Worm (Caenorhabditis elegans) whole organism, young adult: ENCODE results near the gene F42A9.3.

Experiments used
- B0035.1 ChIP-seq: sonication (generic microtip); optimal IDR thresholded peaks from 2 replicates; lab custom pipeline; 2016; ENCODE audit warnings: missing genetic modification characterization, mild to moderate bottlenecking, missing compliant biosample characterization, missing genotype, missing genetic modification reagents
- B0261.1 ChIP-seq: sonication (generic microtip); optimal IDR thresholded peaks from 2 replicates; lab custom pipeline; 2016; ENCODE audit warnings: mild to moderate bottlenecking, missing genetic modification characterization, moderate library complexity, missing compliant biosample characterization
- C06A6.2 ChIP-seq: fragments of 200-800 bp; sonication (Bioruptor generic); conservative IDR thresholded peaks from 2 replicates; pipeline ENCODE4 v1.3.6; 2022; ENCODE audit warnings: missing genetic modification characterization, missing compliant biosample characterization
- D2030.7 ChIP-seq: fragments of 200-800 bp; sonication (Bioruptor generic); IDR thresholded peaks from 2 replicates; pipeline ENCODE4 v1.3.6; 2022; ENCODE audit warnings: missing genetic modification reagents, missing genetic modification characterization, missing compliant biosample characterization
- F33H1.4 ChIP-seq: fragments of 200-800 bp; sonication (Bioruptor generic); IDR thresholded peaks from 2 replicates; pipeline ENCODE4 v1.3.6; 2022; ENCODE audit warnings: missing genetic modification reagents, missing genetic modification characterization, missing compliant biosample characterization
- F52B5.7 ChIP-seq: sonication (generic microtip); optimal IDR thresholded peaks from 2 replicates; lab custom pipeline; 2016; ENCODE audit warnings: mild to moderate bottlenecking, missing genetic modification characterization, missing compliant biosample characterization
- F57A8.1 ChIP-seq: fragments of 200-800 bp; sonication (Bioruptor generic); optimal IDR thresholded peaks from 2 replicates; lab custom pipeline; 2018; ENCODE audit warnings: mild to moderate bottlenecking, missing genetic modification characterization, moderate library complexity, missing compliant biosample characterization
- T26A5.8 ChIP-seq: sonication (generic microtip); optimal IDR thresholded peaks from 2 replicates; lab custom pipeline; 2016; ENCODE audit warnings: missing genetic modification characterization, missing compliant biosample characterization
- Y67H2A.10 ChIP-seq: fragments of 200-800 bp; sonication (Bioruptor generic); conservative IDR thresholded peaks from 2 replicates; pipeline ENCODE4 v1.3.6; 2022; ENCODE audit warnings: missing genetic modification reagents, missing genetic modification characterization, missing compliant biosample characterization
- aptf-2 ChIP-seq: fragments of 200-800 bp; sonication (Bioruptor generic); conservative IDR thresholded peaks from 2 replicates; pipeline ENCODE4 v1.3.6; 2022; ENCODE audit warnings: missing genetic modification reagents, missing genetic modification characterization, missing compliant biosample characterization
- attf-5 ChIP-seq: fragments of 200-800 bp; sonication (Bioruptor generic); optimal IDR thresholded peaks from 2 replicates; lab custom pipeline; 2018; ENCODE audit warnings: mild to moderate bottlenecking, missing genetic modification characterization, missing compliant biosample characterization
- ceh-27 ChIP-seq: fragments of 200-800 bp; sonication (Bioruptor generic); optimal IDR thresholded peaks from 2 replicates; lab custom pipeline; 2018; ENCODE audit warnings: mild to moderate bottlenecking, missing genetic modification characterization, moderate library complexity, missing compliant biosample characterization
- die-1 ChIP-seq: sonication (generic microtip); optimal IDR thresholded peaks from 2 replicates; lab custom pipeline; 2016; ENCODE audit warnings: missing genotype, mild to moderate bottlenecking, missing genetic modification characterization, missing compliant biosample characterization
- dpff-1 ChIP-seq: sonication (generic microtip); optimal IDR thresholded peaks from 2 replicates; lab custom pipeline; 2017; ENCODE audit warnings: mild to moderate bottlenecking, missing genetic modification characterization, missing compliant biosample characterization
- efl-1 ChIP-seq: fragments of 150-350 bp; optimal IDR thresholded peaks from 2 replicates; lab custom pipeline; 2014; ENCODE audit warnings: missing biosample characterization, missing genetic modification reagents, missing genetic modification characterization
- fkh-3 ChIP-seq: sonication (generic microtip); optimal IDR thresholded peaks from 2 replicates; lab custom pipeline; 2016; ENCODE audit warnings: mild to moderate bottlenecking, missing genetic modification characterization, missing compliant biosample characterization
- him-1 ChIP-seq: sonication (generic microtip); optimal IDR thresholded peaks from 2 replicates; lab custom pipeline; 2016; ENCODE audit warnings: missing genotype, missing genetic modification reagents, missing genetic modification characterization, missing compliant biosample characterization
- hmg-1.2 ChIP-seq: fragments of 200-800 bp; sonication (Bioruptor generic); IDR thresholded peaks from 2 replicates; pipeline ENCODE4 v1.3.6; 2022; ENCODE audit warnings: missing genetic modification reagents, missing genetic modification characterization, missing compliant biosample characterization
- hrde-1 ChIP-seq: sonication (generic microtip); optimal IDR thresholded peaks from 2 replicates; lab custom pipeline; 2016; ENCODE audit warnings: missing genetic modification characterization, mild to moderate bottlenecking, missing compliant biosample characterization, moderate library complexity, missing genotype, missing genetic modification reagents, borderline replicate concordance
- let-607 ChIP-seq, 2 experiments: fragments of 200-800 bp in 1 of 2; sonication (Bioruptor generic) in 1 of 2; sonication (generic microtip) in 1 of 2; optimal IDR thresholded peaks; 2 replicates each; lab custom pipeline; 2016 to 2018; ENCODE audit warnings: mild to moderate bottlenecking in 2 of 2, missing compliant biosample characterization in 2 of 2, missing genetic modification characterization in 2 of 2, moderate library complexity in 2 of 2, missing genotype in 1 of 2
- lin-26 ChIP-seq: fragments of 200-800 bp; sonication (Bioruptor generic); IDR thresholded peaks from 2 replicates; pipeline ENCODE4 v1.3.6; 2022; ENCODE audit warnings: missing genetic modification reagents, missing genetic modification characterization, missing compliant biosample characterization
- lin-40 ChIP-seq: sonication (generic microtip); optimal IDR thresholded peaks from 2 replicates; lab custom pipeline; 2016; ENCODE audit warnings: missing genetic modification characterization, mild to moderate bottlenecking, missing compliant biosample characterization, missing genotype, missing genetic modification reagents
- lsl-1 ChIP-seq: fragments of 200-800 bp; sonication (Bioruptor generic); optimal IDR thresholded peaks from 2 replicates; lab custom pipeline; 2018; ENCODE audit warnings: mild to moderate bottlenecking, missing genetic modification characterization, moderate library complexity, missing compliant biosample characterization
- madf-10 ChIP-seq: sonication (generic microtip); optimal IDR thresholded peaks from 2 replicates; lab custom pipeline; 2016; ENCODE audit warnings: mild to moderate bottlenecking, missing genetic modification characterization, missing compliant biosample characterization
- madf-6 ChIP-seq: fragments of 200-800 bp; sonication (Bioruptor generic); IDR thresholded peaks from 2 replicates; pipeline ENCODE4 v1.3.6; 2022; ENCODE audit warnings: missing genetic modification reagents, missing genetic modification characterization, missing compliant biosample characterization
- madf-8 ChIP-seq: fragments of 200-800 bp; sonication (Bioruptor generic); conservative IDR thresholded peaks from 2 replicates; pipeline ENCODE4 v1.3.6; 2022; ENCODE audit warnings: missing genetic modification reagents, missing genetic modification characterization, missing compliant biosample characterization
- nhr-120 ChIP-seq: fragments of 200-800 bp; sonication (Bioruptor generic); IDR thresholded peaks from 2 replicates; pipeline ENCODE4 v1.3.6; 2022; ENCODE audit warnings: missing genetic modification characterization, missing compliant biosample characterization
- nhr-179 ChIP-seq: sonication (generic microtip); optimal IDR thresholded peaks from 2 replicates; lab custom pipeline; 2016; ENCODE audit warnings: mild to moderate bottlenecking, missing genetic modification characterization, missing compliant biosample characterization
- nhr-90 ChIP-seq: sonication (generic microtip); optimal IDR thresholded peaks from 2 replicates; lab custom pipeline; 2016; ENCODE audit warnings: missing genotype, mild to moderate bottlenecking, missing genetic modification characterization, missing compliant biosample characterization
- pha-4 ChIP-seq: fragments of 150-350 bp; sonication (generic microtip); optimal IDR thresholded peaks from 2 replicates; lab custom pipeline; 2014; ENCODE audit warnings: missing biosample characterization, missing genetic modification reagents, missing genetic modification characterization
- repo-1 ChIP-seq: sonication (generic microtip); optimal IDR thresholded peaks from 2 replicates; lab custom pipeline; 2017; ENCODE audit warnings: mild to moderate bottlenecking, missing genetic modification characterization, missing compliant biosample characterization
- rpc-1 ChIP-seq, 2 experiments: fragments of 150-350 bp in 1 of 2; sonication (generic microtip) in 1 of 2; optimal IDR thresholded peaks; 2 replicates each; lab custom pipeline; 2014 to 2018; ENCODE audit warnings: missing biosample characterization in 1 of 2, missing genetic modification characterization in 1 of 2, missing genetic modification reagents in 1 of 2, missing genotype in 1 of 2
- snpc-1.3 ChIP-seq: sonication (generic microtip); optimal IDR thresholded peaks from 2 replicates; lab custom pipeline; 2017; ENCODE audit warnings: missing genetic modification characterization, mild to moderate bottlenecking, missing compliant biosample characterization, antibody characterized with exemption, moderate library complexity, missing genotype, missing genetic modification reagents; ENCODE audit not compliant: insufficient read depth
- xnd-1 ChIP-seq: sonication (generic microtip); optimal IDR thresholded peaks from 2 replicates; lab custom pipeline; 2016; ENCODE audit warnings: missing genotype, missing genetic modification reagents, missing genetic modification characterization, missing compliant biosample characterization

The F42A9.3 gene

DNA sequence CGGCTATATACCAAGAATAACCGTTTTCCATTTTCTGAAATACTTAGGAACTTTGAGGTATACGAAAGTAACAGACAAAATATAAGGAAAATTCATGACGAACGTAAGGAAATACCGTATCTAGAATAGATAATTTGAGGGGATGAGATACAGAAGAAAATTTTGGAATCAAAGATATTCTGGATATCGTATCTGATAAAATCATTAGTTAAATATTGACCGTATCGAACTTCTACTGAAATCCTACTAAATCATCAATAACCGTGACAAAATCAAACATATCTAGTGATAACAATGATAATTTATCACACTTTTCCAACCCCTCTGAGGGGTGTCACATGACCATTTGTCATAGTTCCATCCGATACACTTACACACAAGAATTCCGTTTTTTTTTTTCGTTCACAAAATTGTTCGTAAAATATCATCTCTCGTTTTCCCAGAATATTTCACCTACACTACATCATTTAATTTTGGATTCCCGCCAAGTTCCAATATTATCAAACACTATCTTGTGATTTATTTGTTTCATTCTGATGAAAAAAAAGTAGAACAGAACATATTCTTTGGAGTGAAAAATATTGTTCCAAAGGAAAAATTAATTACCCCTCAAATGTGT is 16.2 kb upstream of the F42A9.3 start, which contains the start of gene Y59H11AR.4 (continued):
- TF ChIP-seq attf-5 (GFP tag; lab: Kevin White, UChicago) (no peak), repo-1 (tag; lab: Kevin White, UChicago) (no peak), B0035.1 (no peak)

DNA sequence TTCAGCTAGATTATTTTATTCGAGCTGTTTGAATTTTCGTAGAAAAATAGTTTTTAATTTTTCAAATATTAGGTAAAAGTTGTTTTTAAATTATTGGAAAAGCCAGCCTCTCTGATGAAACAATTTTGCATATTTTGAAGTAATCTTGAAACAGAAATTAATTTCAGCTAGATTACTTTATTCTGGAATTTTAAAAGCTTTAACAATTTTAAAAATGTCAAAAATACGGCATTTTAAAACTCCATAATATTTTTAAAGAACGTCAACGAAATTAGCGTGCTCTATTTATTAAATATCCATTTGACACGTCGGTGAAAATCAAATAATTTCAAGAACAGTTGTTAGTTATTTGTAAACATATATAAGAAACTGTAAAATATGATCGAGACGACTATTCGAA is 14.2 kb upstream of the F42A9.3 start, which contains the start of gene Y59H11AR.10:
TSS of gene Y59H11AR.10 (plus strand) at position 301 of the 400 bp plus-strand sequence.
- TF ChIP-seq F52B5.7 (no peak), C06A6.2 (GFP tag; lab: Robert Waterston, UW) (no peak), B0261.1 (tag; lab: Kevin White, UChicago) (no peak), pha-4 (tag; lab: Kevin White, UChicago) (no peak), hmg-1.2 (no peak), lin-26 (GFP tag; lab: Robert Waterston, UW) (no peak)

DNA sequence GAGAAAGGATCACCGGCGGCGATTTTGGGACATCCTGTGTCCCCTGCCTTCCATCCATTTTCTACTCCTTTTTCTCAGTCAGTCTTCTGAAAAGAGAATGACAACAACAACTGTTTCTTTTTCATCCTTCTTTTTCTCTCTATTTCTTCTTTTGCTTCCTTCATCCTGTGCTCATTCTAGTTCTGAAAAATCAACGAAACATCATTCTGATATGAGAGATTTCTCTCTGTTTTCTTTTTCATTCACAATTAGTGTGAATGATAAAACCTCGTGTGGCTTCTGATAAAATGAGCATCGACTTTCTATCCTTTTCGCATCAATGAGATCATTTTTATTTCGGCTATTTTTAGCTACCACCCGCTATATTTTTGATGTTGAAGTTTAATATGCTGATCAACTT is 11.8 kb upstream of the F42A9.3 start:
- TF ChIP-seq madf-10 (tag; lab: Kevin White, UChicago) (no peak), nhr-90 (tag; lab: Kevin White, UChicago) (no peak), Y67H2A.10 (GFP tag; lab: Robert Waterston, UW) (no peak), dpff-1 (no peak), rpc-1 (optimal IDR thresholded peaks at IDR 0.05; lab: Kevin White, UChicago) (no peak), rpc-1 (tag; optimal IDR thresholded peaks at IDR 0.05; lab: Kevin White, UChicago) (no peak), him-1 (tag; lab: Kevin White, UChicago) (no peak), nhr-120 (no peak), die-1 (tag; lab: Kevin White, UChicago) (no peak), let-607 (tag; optimal IDR thresholded peaks at IDR 0.05; lab: Kevin White, UChicago) (no peak), ceh-27 (no peak), hrde-1 (tag; lab: Kevin White, UChicago) (no peak)

DNA sequence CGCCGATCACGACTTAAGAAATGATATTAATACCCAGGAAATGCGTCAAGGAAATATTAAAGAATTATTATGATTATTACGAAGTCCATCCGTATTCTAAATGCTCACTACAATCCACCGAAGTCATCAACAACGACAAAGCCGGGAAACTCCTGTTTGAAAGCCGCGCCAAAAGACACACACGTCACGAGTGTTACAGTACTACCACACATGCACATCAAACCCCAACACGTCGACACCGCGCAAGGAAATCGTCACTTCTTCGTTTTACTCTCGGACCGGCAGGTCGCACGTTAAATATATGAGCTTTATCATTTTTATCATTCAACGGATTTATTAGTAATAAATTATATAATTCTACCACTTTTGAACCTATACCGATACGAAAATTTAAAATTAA is 9.6 kb upstream of the F42A9.3 start:
- TF ChIP-seq lsl-1 (peak; percentile 54), F33H1.4 (peak; percentile 73)

DNA sequence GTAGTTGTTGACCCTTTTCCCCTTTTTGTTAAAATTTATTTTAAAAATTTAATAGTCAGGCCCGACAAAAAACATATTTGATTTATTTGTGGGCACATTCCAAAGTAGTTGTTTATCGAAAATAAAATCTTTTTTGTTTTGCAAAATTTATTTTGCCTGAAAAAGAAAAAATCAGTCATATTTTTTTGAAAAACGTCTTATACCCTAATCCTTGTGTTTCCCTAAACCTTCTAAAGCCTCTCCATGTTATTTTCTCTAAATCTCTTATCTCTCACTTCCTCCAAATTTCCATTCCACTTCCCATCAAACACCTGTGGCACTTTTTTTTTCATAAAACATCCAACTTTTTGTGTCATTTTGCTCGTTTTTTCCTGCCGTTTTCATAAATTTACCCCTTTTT is 8.9 kb upstream of the F42A9.3 start:
- TF ChIP-seq fkh-3 (tag; lab: Kevin White, UChicago): no peak
- no peak for TF ChIP-seq him-1 (tag; lab: Kevin White, UChicago)
- no peak for TF ChIP-seq C06A6.2 (GFP tag; lab: Robert Waterston, UW)
- no peak for TF ChIP-seq D2030.7 (GFP tag; lab: Robert Waterston, UW)
- no peak for TF ChIP-seq pha-4 (tag; lab: Kevin White, UChicago)
- TF ChIP-seq dpff-1: no peak
- no peak for TF ChIP-seq snpc-1.3
- no peak for TF ChIP-seq nhr-179 (tag; lab: Kevin White, UChicago)
- TF ChIP-seq xnd-1 (tag; lab: Kevin White, UChicago): no peak
- no peak for TF ChIP-seq T26A5.8 (tag; lab: Kevin White, UChicago)
- TF ChIP-seq F57A8.1 (GFP tag; lab: Kevin White, UChicago): no peak
- no peak for TF ChIP-seq efl-1
- no peak for TF ChIP-seq lin-40 (tag; lab: Kevin White, UChicago)
- no peak for TF ChIP-seq aptf-2
- no peak for TF ChIP-seq F52B5.7
- no peak for TF ChIP-seq attf-5 (GFP tag; lab: Kevin White, UChicago)
- no peak for TF ChIP-seq madf-6 (GFP tag; lab: Robert Waterston, UW)
- no peak for TF ChIP-seq madf-8 (GFP tag; lab: Robert Waterston, UW)
